Worm (Caenorhabditis elegans) whole organism, L4/young adult: Measurements from ENCODE around the gene C09E7.8.

Experiments
- dao-5 ChIP-seq: sonication (generic microtip); optimal IDR thresholded peaks from 2 replicates; lab custom pipeline; 2016; ENCODE audit warnings: missing genotype, missing genetic modification characterization, moderate library complexity, missing compliant biosample characterization
- him-1 ChIP-seq: sonication (generic microtip); optimal IDR thresholded peaks from 2 replicates; lab custom pipeline; 2016; ENCODE audit warnings: missing genotype, missing genetic modification reagents, missing genetic modification characterization, missing compliant biosample characterization

DNA sequence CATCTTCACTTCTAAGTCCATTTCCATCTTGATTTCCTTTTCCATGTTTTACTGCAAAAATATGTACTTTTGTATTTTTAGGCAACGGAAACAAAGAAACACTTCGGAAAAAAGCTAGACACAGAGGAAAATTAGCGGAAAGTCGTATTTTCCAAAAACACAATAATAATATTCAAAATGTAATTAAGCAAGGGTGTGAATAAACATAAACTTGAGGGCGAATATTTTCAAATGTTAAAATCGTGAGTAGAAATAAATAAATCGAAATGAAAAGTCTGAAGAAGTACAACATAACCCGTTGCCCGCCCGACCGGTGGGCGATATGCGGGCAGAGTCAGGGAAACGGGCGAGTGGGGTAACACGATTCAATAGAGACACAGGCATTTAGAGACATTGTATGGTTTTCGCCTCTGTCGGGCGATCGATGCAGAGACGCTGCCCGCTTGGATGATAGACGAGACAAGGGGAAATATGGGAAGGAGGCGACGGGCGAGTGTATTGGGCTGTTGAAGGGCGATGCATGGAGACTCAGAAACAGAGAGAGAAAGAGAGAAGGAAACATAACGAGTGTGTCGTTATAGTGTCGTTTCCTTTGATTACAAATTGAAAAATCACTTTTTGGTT, 21.3 kb downstream of the C09E7.8 start, which contains the start of gene C09E7.4:
- TF ChIP-seq dao-5 (tag; lab: Kevin White, UChicago) (no peak), him-1 (tag; lab: Kevin White, UChicago) (no peak)
